Worm (Caenorhabditis elegans): Measurements from ENCODE around the gene lgg-2.

DNA sequence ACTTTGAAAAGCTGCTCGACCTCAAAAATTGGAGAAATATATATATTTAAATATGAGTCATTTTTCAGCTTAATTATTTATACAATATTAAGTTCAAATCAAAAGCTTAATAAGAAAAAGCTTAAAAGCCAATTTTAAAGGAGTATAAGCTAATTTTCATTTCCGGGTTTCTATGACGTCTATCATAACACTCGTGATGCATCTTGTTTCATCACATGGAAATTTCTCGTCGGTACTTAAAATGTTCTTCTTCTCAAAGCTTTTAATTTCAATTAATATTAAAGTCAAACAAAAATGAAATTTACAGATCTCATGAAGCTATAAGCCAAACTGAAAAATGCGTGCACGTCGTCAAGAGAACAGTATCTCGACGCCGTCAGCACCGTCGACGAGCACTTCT is 15.9 kb downstream of the lgg-2 start, which contains the start of gene rbr-2:
- TF ChIP-seq ets-4 (tag; optimal IDR thresholded peaks at IDR 0.05) (no peak), fkh-10 (GFP tag; optimal IDR thresholded peaks at IDR 0.05) (no peak), dve-1 (tag; optimal IDR thresholded peaks at IDR 0.05) (no peak), pax-1 (tag; optimal IDR thresholded peaks at IDR 0.05) (no peak), pros-1 (tag; optimal IDR thresholded peaks at IDR 0.05) (no peak), hlh-13 (GFP tag; optimal IDR thresholded peaks at IDR 0.05) (no peak), ceh-34 (tag; optimal IDR thresholded peaks at IDR 0.05) (no peak), hlh-30 (tag; optimal IDR thresholded peaks at IDR 0.05; ENCODE audit: insufficient read depth) (no peak), unc-86 (tag; optimal IDR thresholded peaks at IDR 0.05) (no peak), lim-6 (tag; optimal IDR thresholded peaks at IDR 0.05) (no peak), pqm-1 (tag; optimal IDR thresholded peaks at IDR 0.05) (no peak), C08G9.2 (tag; optimal IDR thresholded peaks at IDR 0.05) (no peak), odd-2 (tag; optimal IDR thresholded peaks at IDR 0.05) (no peak), ceh-6 (GFP tag; optimal IDR thresholded peaks at IDR 0.05) (no peak)

All from whole organism, late embryonic.